Fruit fly (Drosophila melanogaster) whole organism, embryonic: Measurements from ENCODE around the gene Ada2a.

ENCODE experiments used
- Bgb ChIP-seq: fragments of 200-800 bp; sonication (Bioruptor generic); IDR thresholded peaks from 2 replicates; pipeline ENCODE4 v1.3.6; 2022; ENCODE audit warnings: missing biosample characterization, missing genetic modification characterization; ENCODE audit not compliant: partially characterized antibody
- Bteb2 ChIP-seq: fragments of 200-800 bp; sonication (Bioruptor generic); optimal IDR thresholded peaks from 2 replicates; lab custom pipeline; 2016; ENCODE audit warnings: missing biosample characterization, missing genetic modification characterization
- CG10267 ChIP-seq: fragments of 200-800 bp; sonication (Bioruptor generic); optimal IDR thresholded peaks from 2 replicates; lab custom pipeline; 2018; ENCODE audit warnings: missing biosample characterization, mild to moderate bottlenecking, missing genetic modification characterization, moderate library complexity
- CG11456 ChIP-seq: fragments of 200-800 bp; sonication (Bioruptor generic); IDR thresholded peaks from 3 replicates; pipeline ENCODE4 v1.3.6; 2022; ENCODE audit warnings: missing biosample characterization, missing genetic modification characterization
- CG12104 ChIP-seq: fragments of 200-800 bp; sonication (Bioruptor generic); optimal IDR thresholded peaks from 3 replicates; lab custom pipeline; 2016; ENCODE audit warnings: missing biosample characterization, missing genetic modification characterization
- CG14014 ChIP-seq: fragments of 200-800 bp; sonication (Bioruptor generic); IDR thresholded peaks from 2 replicates; pipeline ENCODE4 v1.3.6; 2022; ENCODE audit warnings: missing biosample characterization, missing genetic modification characterization
- CG14441 ChIP-seq: fragments of 200-800 bp; sonication (Bioruptor generic); IDR thresholded peaks from 2 replicates; pipeline ENCODE4 v1.3.6; 2022; ENCODE audit warnings: missing biosample characterization, missing genetic modification characterization
- CG14860 ChIP-seq: fragments of 200-800 bp; sonication (Bioruptor generic); IDR thresholded peaks from 3 replicates; pipeline ENCODE4 v1.3.6; 2022; ENCODE audit warnings: missing biosample characterization, missing genetic modification characterization; ENCODE audit not compliant: partially characterized antibody
- CG16779 ChIP-seq: fragments of 200-800 bp; sonication (Bioruptor generic); IDR thresholded peaks from 2 replicates; pipeline ENCODE4 v1.3.6; 2022; ENCODE audit warnings: missing biosample characterization, missing genetic modification characterization
- CG17829 ChIP-seq: fragments of 200-800 bp; optimal IDR thresholded peaks from 2 replicates; lab custom pipeline; 2019; ENCODE audit warnings: missing biosample characterization, mild to moderate bottlenecking, missing genetic modification characterization, moderate library complexity
- CG32532 ChIP-seq: fragments of 200-800 bp; sonication (Bioruptor generic); IDR thresholded peaks from 2 replicates; pipeline ENCODE4 v1.3.6; 2022; ENCODE audit warnings: missing biosample characterization, missing genetic modification characterization
- CG34422 ChIP-seq: fragments of 200-800 bp; sonication (Bioruptor generic); IDR thresholded peaks from 3 replicates; pipeline ENCODE4 v1.3.6; 2022; ENCODE audit warnings: missing biosample characterization, missing genetic modification characterization
- CG4360 ChIP-seq: fragments of 200-800 bp; sonication (Bioruptor generic); IDR thresholded peaks from 2 replicates; pipeline ENCODE4 v1.3.6; 2022; ENCODE audit warnings: missing biosample characterization, missing genetic modification characterization
- CG8478 ChIP-seq: fragments of >200 bp; optimal IDR thresholded peaks from 2 replicates; lab custom pipeline; 2018
- CG9797 ChIP-seq: fragments of 200-800 bp; sonication (Bioruptor generic); optimal IDR thresholded peaks from 3 replicates; lab custom pipeline; 2018; ENCODE audit warnings: missing biosample characterization, mild to moderate bottlenecking, missing genetic modification characterization
- CkIIα-i1 ChIP-seq: fragments of 200-800 bp; sonication (Bioruptor generic); IDR thresholded peaks from 2 replicates; pipeline ENCODE4 v1.3.6; 2022; ENCODE audit warnings: missing biosample characterization, missing genetic modification characterization
- Dref ChIP-seq: fragments of 200-800 bp; sonication (Bioruptor generic); IDR thresholded peaks from 2 replicates; pipeline ENCODE4 v1.3.6; 2022; ENCODE audit warnings: missing biosample characterization, missing genetic modification characterization
- E2f2 ChIP-seq: fragments of 200-800 bp; sonication (Bioruptor generic); IDR thresholded peaks from 2 replicates; pipeline ENCODE4 v1.3.6; 2022; ENCODE audit warnings: missing biosample characterization, missing genetic modification characterization
- Fer1 ChIP-seq: fragments of 200-800 bp; sonication (Bioruptor generic); optimal IDR thresholded peaks from 2 replicates; lab custom pipeline; 2017; ENCODE audit warnings: missing biosample characterization, mild to moderate bottlenecking, missing genetic modification characterization
- H15 ChIP-seq: fragments of 200-800 bp; sonication (Bioruptor generic); IDR thresholded peaks from 3 replicates; pipeline ENCODE4 v1.3.6; 2022; ENCODE audit warnings: missing biosample characterization, missing genetic modification characterization
- HLH3B ChIP-seq: fragments of 200-800 bp; sonication (Bioruptor generic); IDR thresholded peaks from 2 replicates; pipeline ENCODE4 v1.3.6; 2022; ENCODE audit warnings: missing biosample characterization, missing genetic modification characterization
- HLH54F ChIP-seq: fragments of 200-800 bp; sonication (Bioruptor generic); optimal IDR thresholded peaks from 3 replicates; lab custom pipeline; 2016; ENCODE audit warnings: missing biosample characterization, missing genetic modification characterization
- Kr ChIP-seq: fragments of 200-800 bp; sonication (Bioruptor generic); optimal IDR thresholded peaks from 2 replicates; lab custom pipeline; 2017; ENCODE audit warnings: missing biosample characterization, mild to moderate bottlenecking, missing genetic modification characterization
- Lpt ChIP-seq: fragments of >200 bp; optimal IDR thresholded peaks from 2 replicates; lab custom pipeline; 2018; ENCODE audit warnings: missing biosample characterization, missing genetic modification characterization
- Mad ChIP-seq: fragments of 200-800 bp; sonication (Bioruptor generic); optimal IDR thresholded peaks from 2 replicates; lab custom pipeline; 2016; ENCODE audit warnings: missing biosample characterization, missing genetic modification characterization
- Med ChIP-seq: fragments of 200-800 bp; sonication (Bioruptor generic); peaks from one replicate; lab custom pipeline; 2016; ENCODE audit warnings: missing biosample characterization, missing genetic modification characterization, mild to moderate bottlenecking, inconsistent platforms, moderate library complexity
- abd-A ChIP-seq: fragments of 200-800 bp; sonication (Bioruptor generic); optimal IDR thresholded peaks from 3 replicates; lab custom pipeline; 2019; ENCODE audit warnings: missing biosample characterization, mild to moderate bottlenecking, missing genetic modification characterization, moderate library complexity
- bowl ChIP-seq: fragments of 200-800 bp; sonication (Bioruptor generic); IDR thresholded peaks from 2 replicates; pipeline ENCODE4 v1.3.6; 2022; ENCODE audit warnings: missing biosample characterization, missing genetic modification characterization
- cato ChIP-seq: fragments of 200-800 bp; sonication (Bioruptor generic); optimal IDR thresholded peaks from 2 replicates; lab custom pipeline; 2016; ENCODE audit warnings: missing biosample characterization, missing genetic modification characterization, borderline replicate concordance
- dan ChIP-seq: fragments of 200-800 bp; sonication (Bioruptor generic); IDR thresholded peaks from 2 replicates; pipeline ENCODE4 v1.3.6; 2022; ENCODE audit warnings: missing biosample characterization, missing genetic modification characterization
- dm ChIP-seq: fragments of 200-800 bp; sonication (Bioruptor generic); optimal IDR thresholded peaks from 3 replicates; lab custom pipeline; 2016; ENCODE audit warnings: missing biosample characterization, missing genetic modification characterization
- dmrt11E ChIP-seq: fragments of 200-800 bp; sonication (Bioruptor generic); optimal IDR thresholded peaks from 3 replicates; lab custom pipeline; 2018; ENCODE audit warnings: missing biosample characterization, mild to moderate bottlenecking, missing genetic modification characterization, moderate library complexity
- eyg ChIP-seq: fragments of 200-800 bp; sonication (Bioruptor generic); optimal IDR thresholded peaks from 3 replicates; lab custom pipeline; 2016; ENCODE audit warnings: missing biosample characterization, missing genetic modification characterization
- gce ChIP-seq: fragments of 200-800 bp; sonication (Bioruptor generic); IDR thresholded peaks from 3 replicates; pipeline ENCODE4 v1.3.6; 2022; ENCODE audit warnings: missing biosample characterization, missing genetic modification characterization
- ham ChIP-seq: fragments of 200-800 bp; sonication (Bioruptor generic); IDR thresholded peaks from 2 replicates; pipeline ENCODE4 v1.3.6; 2022; ENCODE audit warnings: missing biosample characterization, missing genetic modification characterization
- hb ChIP-seq: fragments of 200-800 bp; sonication (Bioruptor generic); IDR thresholded peaks from 3 replicates; pipeline ENCODE4 v1.3.6; 2022; ENCODE audit warnings: missing biosample characterization, missing genetic modification characterization; ENCODE audit not compliant: partially characterized antibody
- her ChIP-seq: fragments of 200-800 bp; sonication (Bioruptor generic); optimal IDR thresholded peaks from 2 replicates; lab custom pipeline; 2016; ENCODE audit warnings: missing biosample characterization, missing genetic modification characterization
- jigr1 ChIP-seq: fragments of 200-800 bp; sonication (Bioruptor generic); IDR thresholded peaks from 3 replicates; pipeline ENCODE4 v1.3.6; 2022; ENCODE audit warnings: missing biosample characterization, missing genetic modification characterization
- lbe ChIP-seq: fragments of 200-800 bp; sonication (Bioruptor generic); optimal IDR thresholded peaks from 2 replicates; lab custom pipeline; 2016; ENCODE audit warnings: missing biosample characterization, mild to moderate bottlenecking, missing genetic modification characterization
- lola ChIP-seq, 3 experiments: fragments of >200 bp in 2 of 3; fragments of 200-800 bp in 1 of 3; sonication (Bioruptor generic) in 1 of 3; optimal IDR thresholded peaks; 2 replicates each; lab custom pipeline; 2017 to 2019; ENCODE audit warnings: missing biosample characterization in 3 of 3, missing genetic modification characterization in 3 of 3, mild to moderate bottlenecking in 1 of 3, moderate library complexity in 1 of 3
- otp ChIP-seq: fragments of 200-800 bp; sonication (Bioruptor generic); IDR thresholded peaks from 3 replicates; pipeline ENCODE4, ENCODE4 v1.3.6; 2022; ENCODE audit warnings: missing biosample characterization, missing genetic modification characterization
- pfk ChIP-seq: fragments of 200-800 bp; sonication (Bioruptor generic); optimal IDR thresholded peaks from 2 replicates; lab custom pipeline; 2018; ENCODE audit warnings: missing biosample characterization, mild to moderate bottlenecking, missing genetic modification characterization, moderate library complexity
- psq ChIP-seq: fragments of 200-800 bp; sonication (Bioruptor generic); optimal IDR thresholded peaks from 2 replicates; lab custom pipeline; 2017; ENCODE audit warnings: missing biosample characterization, missing genetic modification characterization
- pzg ChIP-seq: fragments of 200-800 bp; sonication (Bioruptor generic); optimal IDR thresholded peaks from 3 replicates; lab custom pipeline; 2018; ENCODE audit warnings: missing biosample characterization, mild to moderate bottlenecking, missing genetic modification characterization, moderate library complexity
- shn ChIP-seq: fragments of 200-800 bp; sonication (Bioruptor generic); optimal IDR thresholded peaks from 3 replicates; lab custom pipeline; 2016; ENCODE audit warnings: missing biosample characterization, missing genetic modification characterization
- sim ChIP-seq: fragments of 200-800 bp; sonication (Bioruptor generic); IDR thresholded peaks from 2 replicates; pipeline ENCODE4 v1.3.6; 2022; ENCODE audit warnings: missing biosample characterization, missing genetic modification characterization
- slbo ChIP-seq: fragments of 200-800 bp; sonication (Bioruptor generic); IDR thresholded peaks from 2 replicates; pipeline ENCODE4 v1.3.6; 2022; ENCODE audit warnings: missing biosample characterization, missing genetic modification characterization
- slou ChIP-seq: fragments of 200-800 bp; sonication (Bioruptor generic); optimal IDR thresholded peaks from 3 replicates; lab custom pipeline; 2016; ENCODE audit warnings: missing biosample characterization, missing genetic modification characterization
- tgo ChIP-seq: fragments of 200-800 bp; sonication (Bioruptor generic); IDR thresholded peaks from 3 replicates; pipeline ENCODE4 v1.3.6; 2022; ENCODE audit warnings: missing biosample characterization, missing genetic modification characterization
- vvl ChIP-seq: fragments of 200-800 bp; sonication (Bioruptor generic); IDR thresholded peaks from 2 replicates; pipeline ENCODE4 v1.3.6; 2022; ENCODE audit warnings: missing biosample characterization, missing genetic modification characterization
- yki ChIP-seq: fragments of >200 bp; optimal IDR thresholded peaks from 3 replicates; lab custom pipeline; 2018
- zfh1 ChIP-seq: fragments of 200-800 bp; sonication (Bioruptor generic); IDR thresholded peaks from 3 replicates; pipeline ENCODE4 v1.3.6; 2022; ENCODE audit warnings: missing biosample characterization, missing genetic modification characterization

The Ada2a gene

DNA sequence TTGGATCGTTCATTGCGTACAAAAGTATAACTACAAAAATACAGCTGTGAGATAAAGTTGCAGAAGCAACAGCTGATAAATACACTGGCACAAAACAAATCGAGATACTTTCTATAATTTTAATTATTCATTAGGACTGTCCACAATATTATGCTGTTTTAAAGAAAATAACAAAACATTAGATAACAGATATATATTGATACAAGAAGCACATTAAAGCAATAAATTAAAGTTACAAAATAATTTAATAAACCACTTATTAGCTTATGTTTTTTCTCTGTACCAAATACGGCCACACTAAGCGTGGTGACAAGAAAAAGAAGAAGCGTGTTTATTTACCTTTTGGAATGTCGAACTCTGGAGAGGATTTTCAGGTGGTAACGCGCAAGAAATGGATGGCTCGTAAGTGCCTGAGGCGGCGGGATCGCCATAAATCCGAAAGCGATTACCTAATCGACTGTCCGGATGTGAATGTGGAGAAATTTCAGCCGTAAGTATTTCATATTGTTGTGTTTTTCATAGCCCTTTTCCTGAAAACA is 35.0 kb downstream of the Ada2a start, which contains the start of the genes CG7988 and CG7183 (continued):
- TF ChIP-seq Lpt (GFP tag; lab: Kevin White, UChicago), result no peak
- peak in 1 of 3 experiments; percentile 99 for TF ChIP-seq lola (GFP tag; optimal IDR thresholded peaks at IDR 0.05; lab: Kevin White, UChicago)
- TF ChIP-seq Mad (GFP tag; lab: Kevin White, UChicago), result peak; percentile 96
- TF ChIP-seq abd-A (tag; lab: Kevin White, UChicago), result no peak
- TF ChIP-seq psq (GFP tag; lab: Kevin White, UChicago), result peak; percentile 92
- TF ChIP-seq Bteb2 (GFP tag; lab: Kevin White, UChicago), result peak; percentile 97
- TF ChIP-seq CG32532 (GFP tag; lab: Robert Waterston, UW), result peak; percentile 99
- TF ChIP-seq lbe, result peak; percentile 91
- TF ChIP-seq CG9797, result peak; percentile 89
- TF ChIP-seq CG8478 (lab: Kevin White, UChicago), result no peak
- TF ChIP-seq Dref, result peak; percentile 38; the same call in 1 of the 2 replicates
- peak; percentile 97 for TF ChIP-seq CG11456
- TF ChIP-seq jigr1 (GFP tag; lab: Robert Waterston, UW), result peak; percentile 95
- TF ChIP-seq H15 (GFP tag; lab: Robert Waterston, UW), result peak; percentile 98
- TF ChIP-seq CG34422 (GFP tag; lab: Robert Waterston, UW), result peak; percentile 99
- peak; percentile 87 for TF ChIP-seq CG4360 (GFP tag; lab: Robert Waterston, UW)
- peak; percentile 94 for TF ChIP-seq HLH54F (GFP tag; lab: Kevin White, UChicago)
- peak; percentile 41 for TF ChIP-seq Kr
- TF ChIP-seq CG14014 (GFP tag; lab: Robert Waterston, UW), result peak; percentile 97
- TF ChIP-seq bowl (GFP tag; lab: Robert Waterston, UW), result peak; percentile 91
- no peak for TF ChIP-seq Bgb (GFP tag; lab: Robert Waterston, UW)
- peak; percentile 99 for TF ChIP-seq slbo (GFP tag; lab: Robert Waterston, UW)
- TF ChIP-seq HLH3B, result peak; percentile 99
- TF ChIP-seq CkIIα-i1 (GFP tag; lab: Robert Waterston, UW), result peak; percentile 67
- TF ChIP-seq dmrt11E, result peak; percentile 99
- TF ChIP-seq cato (GFP tag; lab: Kevin White, UChicago), result peak; percentile 96
- TF ChIP-seq CG14441, result peak; percentile 98
- TF ChIP-seq pzg (GFP tag; lab: Kevin White, UChicago), result peak; percentile 41
- TF ChIP-seq E2f2 (GFP tag; lab: Robert Waterston, UW), result peak; percentile 83
- peak; percentile 94 for TF ChIP-seq Fer1
- TF ChIP-seq CG10267, result peak; percentile 95
- peak; percentile 95 for TF ChIP-seq CG12104 (GFP tag; lab: Kevin White, UChicago)
- no peak for TF ChIP-seq CG14860 (GFP tag; lab: Robert Waterston, UW)
- TF ChIP-seq dan (GFP tag; lab: Robert Waterston, UW), result peak; percentile 95
- TF ChIP-seq Med (GFP tag; lab: Kevin White, UChicago), result peak; percentile 97
- no peak for TF ChIP-seq pfk (GFP tag; lab: Kevin White, UChicago)
- TF ChIP-seq dm (GFP tag; lab: Kevin White, UChicago), result peak; percentile 91
- peak; percentile 99 for TF ChIP-seq CG17829 (tag; lab: Kevin White, UChicago)
- TF ChIP-seq eyg (GFP tag; lab: Kevin White, UChicago), result peak; percentile 89
- peak; percentile 99 for TF ChIP-seq vvl (GFP tag; lab: Robert Waterston, UW)
- peak; percentile 90 for TF ChIP-seq CG16779 (GFP tag; lab: Robert Waterston, UW)
- no peak for TF ChIP-seq yki (lab: Kevin White, UChicago)
- TF ChIP-seq hb (GFP tag; lab: Robert Waterston, UW), result no peak
- peak; percentile 82 for TF ChIP-seq her
- TF ChIP-seq shn, result peak; percentile 90
- peak; percentile 92 for TF ChIP-seq slou (GFP tag; lab: Kevin White, UChicago)
- TF ChIP-seq ham, result peak; percentile 91
- TF ChIP-seq otp (GFP tag; lab: Robert Waterston, UW), result peak; percentile 97
- peak; percentile 99 for TF ChIP-seq tgo (GFP tag; lab: Robert Waterston, UW)
- peak; percentile 97 for TF ChIP-seq sim
- TF ChIP-seq zfh1 (GFP tag; lab: Robert Waterston, UW), result peak; percentile 99
- TF ChIP-seq gce, result peak; percentile 96
